Worm (Caenorhabditis elegans): Measurements from ENCODE around the gene Y25C1A.2.

DNA sequence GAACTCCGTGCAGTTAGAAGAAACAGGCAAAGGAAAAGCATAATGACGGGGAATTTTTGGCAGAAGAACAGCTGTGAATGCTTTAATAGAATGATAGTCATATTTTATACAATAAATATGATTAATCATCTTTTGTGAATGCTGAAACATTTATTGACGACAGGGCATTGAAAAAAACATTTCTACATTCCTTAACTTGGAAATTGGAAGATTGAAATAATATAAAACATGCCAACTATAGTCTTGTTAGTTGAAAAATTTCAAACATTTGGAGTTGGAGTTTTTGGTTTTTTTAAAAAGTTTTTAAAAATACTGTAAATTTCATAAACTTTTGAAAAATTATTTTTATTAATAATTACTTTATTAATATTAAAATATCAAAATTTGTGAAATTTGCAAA is 15.6 kb upstream of the Y25C1A.2 start, which contains the start of gene Y25C1A.14:
- TF ChIP-seq flt-1 (GFP tag; IDR thresholded peaks at IDR 0.05) (no peak), cog-1 (tag; optimal IDR thresholded peaks at IDR 0.05) (no peak), ztf-29 (GFP tag; IDR thresholded peaks at IDR 0.05) (no peak), T22C8.4 (GFP tag; IDR thresholded peaks at IDR 0.05) (no peak)

Measured in whole organism, midembryonic.